Fruit fly (Drosophila melanogaster) whole organism, embryonic: ENCODE measurements around the gene CG17124.

Source experiments
- B-H2 ChIP-seq: fragments of 200-800 bp; sonication (Bioruptor generic); optimal IDR thresholded peaks from 2 replicates; lab custom pipeline; 2018; ENCODE audit warnings: missing biosample characterization, mild to moderate bottlenecking, missing genetic modification characterization
- Blimp-1 ChIP-seq: fragments of 200-800 bp; sonication (Bioruptor generic); optimal IDR thresholded peaks from 3 replicates; lab custom pipeline; 2018; ENCODE audit warnings: missing biosample characterization, missing genetic modification characterization, mild to moderate bottlenecking, moderate library complexity, missing genetic modification reagents
- Bteb2 ChIP-seq: fragments of 200-800 bp; sonication (Bioruptor generic); optimal IDR thresholded peaks from 2 replicates; lab custom pipeline; 2016; ENCODE audit warnings: missing biosample characterization, missing genetic modification characterization
- CG10274 ChIP-seq: fragments of 200-800 bp; sonication (Bioruptor generic); optimal IDR thresholded peaks from 3 replicates; lab custom pipeline; 2017; ENCODE audit warnings: missing biosample characterization, mild to moderate bottlenecking, missing genetic modification characterization
- CG11085 ChIP-seq: fragments of 200-800 bp; sonication (Bioruptor generic); IDR thresholded peaks from 2 replicates; pipeline ENCODE4 v1.3.6; 2022; ENCODE audit warnings: missing biosample characterization, missing genetic modification characterization
- CG11247 ChIP-seq: fragments of 200-800 bp; sonication (Bioruptor generic); IDR thresholded peaks from 2 replicates; pipeline ENCODE4 v1.3.6; 2022; ENCODE audit warnings: missing biosample characterization, missing genetic modification characterization
- CG14667 ChIP-seq: fragments of 200-800 bp; sonication (Bioruptor generic); IDR thresholded peaks from 2 replicates; pipeline ENCODE4 v1.3.6; 2022; ENCODE audit warnings: missing biosample characterization, missing genetic modification characterization
- CG17328 ChIP-seq: fragments of 200-800 bp; sonication (Bioruptor generic); IDR thresholded peaks from 2 replicates; pipeline ENCODE4 v1.3.6; 2022; ENCODE audit warnings: missing biosample characterization, missing genetic modification characterization
- CG3065 ChIP-seq: fragments of 200-800 bp; sonication (Bioruptor generic); optimal IDR thresholded peaks from 2 replicates; lab custom pipeline; 2016; ENCODE audit warnings: missing biosample characterization, missing genetic modification characterization
- CG31441 ChIP-seq: fragments of 200-800 bp; sonication (Bioruptor generic); IDR thresholded peaks from 2 replicates; pipeline ENCODE4 v1.3.6; 2022; ENCODE audit warnings: missing biosample characterization, missing genetic modification characterization
- CG33557 ChIP-seq: fragments of 200-800 bp; sonication (Bioruptor generic); optimal IDR thresholded peaks from 2 replicates; lab custom pipeline; 2019; ENCODE audit warnings: missing biosample characterization, mild to moderate bottlenecking, missing genetic modification characterization, moderate library complexity
- CG3838 ChIP-seq: fragments of 200-800 bp; sonication (Bioruptor generic); optimal IDR thresholded peaks from 3 replicates; lab custom pipeline; 2016; ENCODE audit warnings: missing biosample characterization, missing genetic modification characterization
- CG4854 ChIP-seq: fragments of 200-800 bp; sonication (Bioruptor generic); optimal IDR thresholded peaks from 2 replicates; lab custom pipeline; 2016; ENCODE audit warnings: missing biosample characterization, missing genetic modification characterization, inconsistent platforms
- CG6175 ChIP-seq: fragments of 200-800 bp; sonication (Bioruptor generic); IDR thresholded peaks from 3 replicates; pipeline ENCODE4 v1.3.6; 2022; ENCODE audit warnings: missing biosample characterization, missing genetic modification characterization
- CG6272 ChIP-seq: fragments of 200-800 bp; sonication (Bioruptor generic); IDR thresholded peaks from 2 replicates; pipeline ENCODE4 v1.3.6; 2022; ENCODE audit warnings: missing biosample characterization, missing genetic modification characterization
- CG7928 ChIP-seq: fragments of 200-800 bp; sonication (Bioruptor generic); optimal IDR thresholded peaks from 2 replicates; lab custom pipeline; 2017; ENCODE audit warnings: missing biosample characterization, mild to moderate bottlenecking, missing genetic modification characterization
- CG7963 ChIP-seq: fragments of 200-800 bp; sonication (Bioruptor generic); IDR thresholded peaks from 3 replicates; pipeline ENCODE4 v1.3.6; 2022; ENCODE audit warnings: missing biosample characterization, missing genetic modification characterization; ENCODE audit not compliant: partially characterized antibody
- CG8290 ChIP-seq, 3 experiments: fragments of 200-800 bp; sonication (Bioruptor generic); optimal IDR thresholded peaks; 2 replicates each; lab custom pipeline; 2016 to 2019; ENCODE audit warnings: missing biosample characterization in 3 of 3, missing genetic modification characterization in 3 of 3, mild to moderate bottlenecking in 2 of 3, moderate library complexity in 1 of 3
- CG8388 ChIP-seq: fragments of 200-800 bp; sonication (Bioruptor generic); optimal IDR thresholded peaks from 2 replicates; lab custom pipeline; 2019; ENCODE audit warnings: missing biosample characterization, mild to moderate bottlenecking, missing genetic modification characterization, moderate library complexity
- CG9797 ChIP-seq: fragments of 200-800 bp; sonication (Bioruptor generic); optimal IDR thresholded peaks from 3 replicates; lab custom pipeline; 2018; ENCODE audit warnings: missing biosample characterization, mild to moderate bottlenecking, missing genetic modification characterization
- CHES-1-like ChIP-seq: fragments of 200-800 bp; sonication (Bioruptor generic); optimal IDR thresholded peaks from 2 replicates; lab custom pipeline; 2016; ENCODE audit warnings: missing biosample characterization, missing genetic modification characterization
- CkIIα-i1 ChIP-seq: fragments of 200-800 bp; sonication (Bioruptor generic); IDR thresholded peaks from 2 replicates; pipeline ENCODE4 v1.3.6; 2022; ENCODE audit warnings: missing biosample characterization, missing genetic modification characterization
- Dip3 ChIP-seq: fragments of 200-800 bp; sonication (Bioruptor generic); optimal IDR thresholded peaks from 3 replicates; lab custom pipeline; 2016; ENCODE audit warnings: missing biosample characterization, missing genetic modification characterization
- HLH4C ChIP-seq: fragments of 200-800 bp; sonication (Bioruptor generic); IDR thresholded peaks from 3 replicates; pipeline ENCODE4 v1.3.6; 2022; ENCODE audit warnings: missing biosample characterization, missing genetic modification characterization; ENCODE audit not compliant: partially characterized antibody
- HLHmδ ChIP-seq: fragments of 200-800 bp; sonication (Bioruptor generic); optimal IDR thresholded peaks from 2 replicates; lab custom pipeline; 2018; ENCODE audit warnings: missing biosample characterization, mild to moderate bottlenecking, missing genetic modification characterization, moderate library complexity
- Lpt ChIP-seq: fragments of >200 bp; optimal IDR thresholded peaks from 2 replicates; lab custom pipeline; 2018; ENCODE audit warnings: missing biosample characterization, missing genetic modification characterization
- MTF-1 ChIP-seq: fragments of 200-800 bp; sonication (Bioruptor generic); optimal IDR thresholded peaks from 2 replicates; lab custom pipeline; 2018; ENCODE audit warnings: missing biosample characterization, mild to moderate bottlenecking, missing genetic modification characterization, borderline replicate concordance
- Myb ChIP-seq: fragments of 200-800 bp; sonication (Bioruptor generic); optimal IDR thresholded peaks from 2 replicates; lab custom pipeline; 2016; ENCODE audit warnings: missing biosample characterization, missing genetic modification characterization
- Opbp ChIP-seq: fragments of 200-800 bp; sonication (Bioruptor generic); IDR thresholded peaks from 3 replicates; pipeline ENCODE4 v1.3.6; 2022; ENCODE audit warnings: missing biosample characterization, missing genetic modification characterization; ENCODE audit not compliant: partially characterized antibody
- Rfx ChIP-seq: fragments of 200-800 bp; sonication (Bioruptor generic); IDR thresholded peaks from 2 replicates; pipeline ENCODE4 v1.3.6; 2022; ENCODE audit warnings: missing biosample characterization, missing genetic modification characterization
- Taf1 ChIP-seq: fragments of 200-800 bp; sonication (Bioruptor generic); IDR thresholded peaks from 2 replicates; pipeline ENCODE4 v1.3.6; 2022; ENCODE audit warnings: missing biosample characterization, missing genetic modification characterization
- Xrp1 ChIP-seq: fragments of 200-800 bp; sonication (Bioruptor generic); IDR thresholded peaks from 2 replicates; pipeline ENCODE4 v1.3.6; 2022; ENCODE audit warnings: missing biosample characterization, missing genetic modification characterization
- amos ChIP-seq: fragments of 200-800 bp; sonication (Bioruptor generic); IDR thresholded peaks from 2 replicates; pipeline ENCODE4 v1.3.6; 2022; ENCODE audit warnings: missing biosample characterization, missing genetic modification characterization; ENCODE audit not compliant: partially characterized antibody
- ap ChIP-seq: fragments of 200-800 bp; sonication (Bioruptor generic); IDR thresholded peaks from 2 replicates; pipeline ENCODE4 v1.3.6; 2022; ENCODE audit warnings: missing biosample characterization, missing genetic modification characterization
- ara ChIP-seq: fragments of 200-800 bp; sonication (Bioruptor generic); IDR thresholded peaks from 2 replicates; pipeline ENCODE4 v1.3.6; 2022; ENCODE audit warnings: missing biosample characterization, missing genetic modification characterization
- ash1 ChIP-seq: fragments of 200-800 bp; sonication (Bioruptor generic); optimal IDR thresholded peaks from 2 replicates; lab custom pipeline; 2018; ENCODE audit warnings: missing biosample characterization, mild to moderate bottlenecking, missing genetic modification characterization
- caup ChIP-seq: fragments of 200-800 bp; sonication (Bioruptor generic); optimal IDR thresholded peaks from 3 replicates; lab custom pipeline; 2017; ENCODE audit warnings: missing biosample characterization, mild to moderate bottlenecking, missing genetic modification characterization, moderate library complexity; ENCODE audit not compliant: severe bottlenecking
- da ChIP-seq: fragments of 200-800 bp; sonication (Bioruptor generic); optimal IDR thresholded peaks from 2 replicates; lab custom pipeline; 2016; ENCODE audit warnings: missing biosample characterization, missing genetic modification characterization
- dati ChIP-seq: fragments of 200-800 bp; sonication (Bioruptor generic); IDR thresholded peaks from 2 replicates; pipeline ENCODE4 v1.3.6; 2022; ENCODE audit warnings: missing biosample characterization, missing genetic modification characterization
- dpn ChIP-seq, 2 experiments: fragments of 200-800 bp; sonication (Bioruptor generic); optimal IDR thresholded peaks; 3 replicates each; lab custom pipeline; 2016; ENCODE audit warnings: missing biosample characterization in 2 of 2, missing genetic modification characterization in 2 of 2
- hkb ChIP-seq, 2 experiments: fragments of 200-800 bp in 1 of 2; fragments of >200 bp in 1 of 2; sonication (Bioruptor generic) in 1 of 2; IDR thresholded peaks in 1 of 2; optimal IDR thresholded peaks in 1 of 2; 2 replicates each; pipeline versions ENCODE4 v1.3.6 to Lab custom; 2017 to 2022; ENCODE audit warnings: missing biosample characterization in 1 of 2, missing genetic modification characterization in 1 of 2
- mirr ChIP-seq: fragments of 200-800 bp; sonication (Bioruptor generic); optimal IDR thresholded peaks from 3 replicates; lab custom pipeline; 2018; ENCODE audit warnings: missing biosample characterization, mild to moderate bottlenecking, missing genetic modification characterization
- nerfin-2 ChIP-seq: fragments of 200-800 bp; sonication (Bioruptor generic); IDR thresholded peaks from 2 replicates; pipeline ENCODE4 v1.3.6; 2022; ENCODE audit warnings: missing biosample characterization, missing genetic modification characterization; ENCODE audit not compliant: partially characterized antibody
- p53 ChIP-seq: fragments of 200-800 bp; sonication (Bioruptor generic); optimal IDR thresholded peaks from 2 replicates; lab custom pipeline; 2016; ENCODE audit warnings: missing biosample characterization, missing genetic modification characterization
- slbo ChIP-seq: fragments of 200-800 bp; sonication (Bioruptor generic); IDR thresholded peaks from 2 replicates; pipeline ENCODE4 v1.3.6; 2022; ENCODE audit warnings: missing biosample characterization, missing genetic modification characterization
- so ChIP-seq: fragments of 200-800 bp; sonication (Bioruptor generic); IDR thresholded peaks from 3 replicates; pipeline ENCODE4 v1.3.6; 2022; ENCODE audit warnings: missing biosample characterization, missing genetic modification characterization
- trh ChIP-seq: fragments of 200-800 bp; sonication (Bioruptor generic); optimal IDR thresholded peaks from 2 replicates; lab custom pipeline; 2016; ENCODE audit warnings: missing biosample characterization, missing genetic modification characterization
- zen ChIP-seq: fragments of 200-800 bp; sonication (Bioruptor generic); optimal IDR thresholded peaks from 3 replicates; lab custom pipeline; 2018; ENCODE audit warnings: missing biosample characterization, mild to moderate bottlenecking, missing genetic modification characterization, moderate library complexity

Gene CG17124

dm6 chr2L:10751879-10752620 lies 4.1 kb downstream of the CG17124 start (continued):
- TF ChIP-seq CkIIα-i1 (GFP tag; lab: Robert Waterston, UW) = peak; percentile 58; the same call in 1 of the 2 replicates
- peak; percentile 94 for TF ChIP-seq da (GFP tag; lab: Kevin White, UChicago)
- peak; percentile 55; the same call in 1 of the 3 replicates for TF ChIP-seq CG6175
- TF ChIP-seq CG10274 (GFP tag; lab: Kevin White, UChicago) = peak; percentile 69
- TF ChIP-seq trh = peak; percentile 88
- TF ChIP-seq so = peak; percentile 88
- no peak for TF ChIP-seq Taf1 (GFP tag; lab: Robert Waterston, UW)
- peak; percentile 9; the same call in 1 of the 2 replicates for TF ChIP-seq slbo (GFP tag; lab: Robert Waterston, UW)
- peak; percentile 97 for TF ChIP-seq Xrp1
- peak; percentile 90 for TF ChIP-seq Blimp-1 (GFP tag; lab: Kevin White, UChicago)
- TF ChIP-seq caup (GFP tag; lab: Kevin White, UChicago) = peak; percentile 90
- peak; percentile 90 for TF ChIP-seq CHES-1-like (GFP tag; lab: Kevin White, UChicago)
- TF ChIP-seq CG7928 (GFP tag; lab: Kevin White, UChicago) = peak; percentile 41
- no peak for TF ChIP-seq Opbp (GFP tag; lab: Robert Waterston, UW)
- peak; percentile 94 for TF ChIP-seq HLHmδ (GFP tag; lab: Kevin White, UChicago)
- peak; percentile 86 for TF ChIP-seq CG3065 (GFP tag; lab: Kevin White, UChicago)
- peak; percentile 83 for TF ChIP-seq CG11247 (GFP tag; lab: Robert Waterston, UW)
- TF ChIP-seq ash1 (GFP tag; lab: Kevin White, UChicago) = no peak
- TF ChIP-seq MTF-1 = peak; percentile 92
- peak; percentile 70 for TF ChIP-seq zen (tag; lab: Kevin White, UChicago)
- no peak for TF ChIP-seq hkb (optimal IDR thresholded peaks at IDR 0.05; lab: Kevin White, UChicago)
- TF ChIP-seq hkb (GFP tag; IDR thresholded peaks at IDR 0.05; lab: Robert Waterston, UW) = peak; percentile 71
- TF ChIP-seq CG14667 (GFP tag; lab: Robert Waterston, UW) = peak; percentile 25; the same call in 1 of the 2 replicates
- TF ChIP-seq Rfx (GFP tag; lab: Robert Waterston, UW) = peak; percentile 54; the same call in 1 of the 2 replicates
- no peak for TF ChIP-seq CG11085 (GFP tag; lab: Robert Waterston, UW)
- TF ChIP-seq HLH4C (GFP tag; lab: Robert Waterston, UW) = no peak
- TF ChIP-seq CG3838 (GFP tag; lab: Kevin White, UChicago) = peak; percentile 85
- TF ChIP-seq amos (GFP tag; lab: Robert Waterston, UW) = no peak
- TF ChIP-seq CG33557 (GFP tag; lab: Kevin White, UChicago) = peak; percentile 99
- TF ChIP-seq dati (GFP tag; lab: Robert Waterston, UW) = peak; percentile 84
- TF ChIP-seq CG6272 (GFP tag; lab: Robert Waterston, UW) = no peak
- peak; percentile 80 for TF ChIP-seq mirr (GFP tag; lab: Kevin White, UChicago)
- peak; percentile 85 for TF ChIP-seq CG17328 (GFP tag; lab: Robert Waterston, UW)
- no peak for TF ChIP-seq Dip3 (GFP tag; lab: Kevin White, UChicago)
- no peak for TF ChIP-seq nerfin-2 (GFP tag; lab: Robert Waterston, UW)
- peak; percentile 91 for TF ChIP-seq CG4854 (GFP tag; lab: Kevin White, UChicago)
- TF ChIP-seq Bteb2 (GFP tag; lab: Kevin White, UChicago) = peak; percentile 53
- TF ChIP-seq p53 = peak; percentile 82
- TF ChIP-seq ap (GFP tag; lab: Robert Waterston, UW) = peak; percentile 52; the same call in 1 of the 2 replicates
- peak; percentile 49 to 79 for TF ChIP-seq dpn (GFP tag; optimal IDR thresholded peaks at IDR 0.05; lab: Kevin White, UChicago)
- peak; percentile 91 for TF ChIP-seq CG8290 (GFP tag; optimal IDR thresholded peaks at IDR 0.05; lab: Kevin White, UChicago)
- TF ChIP-seq CG8290 (tag; optimal IDR thresholded peaks at IDR 0.05; lab: Kevin White, UChicago) = peak; percentile 95 to 96
- peak; percentile 51 for TF ChIP-seq CG9797 (GFP tag; lab: Kevin White, UChicago)
- TF ChIP-seq ara (GFP tag; lab: Robert Waterston, UW) = peak; percentile 94
- TF ChIP-seq Lpt (GFP tag; lab: Kevin White, UChicago) = no peak
- TF ChIP-seq CG7963 (GFP tag; lab: Robert Waterston, UW) = no peak
- peak; percentile 3 for TF ChIP-seq B-H2
- TF ChIP-seq CG8388 (GFP tag; lab: Kevin White, UChicago) = peak; percentile 57
- TF ChIP-seq CG31441 (GFP tag; lab: Robert Waterston, UW) = peak; percentile 84
- TF ChIP-seq Myb (GFP tag; lab: Kevin White, UChicago) = peak; percentile 56
